Fruit fly (Drosophila melanogaster) whole organism, embryonic: ENCODE data around the gene Adgf-C.

Source experiments
- Aef1 ChIP-seq: fragments of 200-800 bp; sonication (Bioruptor generic); IDR thresholded peaks from 3 replicates; pipeline ENCODE4 v1.3.6; 2022; ENCODE audit warnings: missing biosample characterization, missing genetic modification characterization
- Asciz ChIP-seq: fragments of 200-800 bp; sonication (Bioruptor generic); optimal IDR thresholded peaks from 2 replicates; lab custom pipeline; 2017; ENCODE audit warnings: missing biosample characterization, mild to moderate bottlenecking, missing genetic modification characterization, missing genetic modification reagents
- B-H1 ChIP-seq: fragments of 200-800 bp; sonication (Bioruptor generic); IDR thresholded peaks from 3 replicates; pipeline ENCODE4 v1.3.6; 2022; ENCODE audit warnings: missing biosample characterization, missing genetic modification characterization
- CG10654 ChIP-seq: fragments of 200-800 bp; sonication (Bioruptor generic); optimal IDR thresholded peaks from 2 replicates; lab custom pipeline; 2016; ENCODE audit warnings: missing biosample characterization, missing genetic modification characterization
- CG11093 ChIP-seq: fragments of 200-800 bp; sonication (Bioruptor generic); IDR thresholded peaks from 3 replicates; pipeline ENCODE4 v1.3.6; 2022; ENCODE audit warnings: missing biosample characterization, missing genetic modification characterization
- CG12659 ChIP-seq: fragments of 200-800 bp; sonication (Bioruptor generic); optimal IDR thresholded peaks from 3 replicates; lab custom pipeline; 2017; ENCODE audit warnings: mild to moderate bottlenecking, missing biosample characterization, missing genetic modification reagents, missing genetic modification characterization
- CG14050 ChIP-seq: fragments of 200-800 bp; sonication (Bioruptor generic); IDR thresholded peaks from 3 replicates; pipeline ENCODE4 v1.3.6; 2022; ENCODE audit warnings: missing biosample characterization, missing genetic modification characterization
- CG14860 ChIP-seq: fragments of 200-800 bp; sonication (Bioruptor generic); IDR thresholded peaks from 3 replicates; pipeline ENCODE4 v1.3.6; 2022; ENCODE audit warnings: missing biosample characterization, missing genetic modification characterization; ENCODE audit not compliant: partially characterized antibody
- CG17359 ChIP-seq: fragments of 200-800 bp; sonication (Bioruptor generic); optimal IDR thresholded peaks from 3 replicates; lab custom pipeline; 2018; ENCODE audit warnings: missing biosample characterization, mild to moderate bottlenecking, missing genetic modification characterization, moderate library complexity
- CG30403 ChIP-seq: fragments of 200-800 bp; sonication (Bioruptor generic); optimal IDR thresholded peaks from 3 replicates; lab custom pipeline; 2016; ENCODE audit warnings: missing biosample characterization, missing genetic modification characterization
- CG31224 ChIP-seq: fragments of 200-800 bp; sonication (Bioruptor generic); IDR thresholded peaks from 2 replicates; pipeline ENCODE4 v1.3.6; 2022; ENCODE audit warnings: missing biosample characterization, missing genetic modification characterization
- CG31365 ChIP-seq: fragments of 200-800 bp; sonication (Bioruptor generic); optimal IDR thresholded peaks from 2 replicates; lab custom pipeline; 2018; ENCODE audit warnings: missing biosample characterization, mild to moderate bottlenecking, missing genetic modification characterization
- CG31441 ChIP-seq: fragments of 200-800 bp; sonication (Bioruptor generic); IDR thresholded peaks from 2 replicates; pipeline ENCODE4 v1.3.6; 2022; ENCODE audit warnings: missing biosample characterization, missing genetic modification characterization
- CG3163 ChIP-seq: fragments of 200-800 bp; sonication (Bioruptor generic); optimal IDR thresholded peaks from 3 replicates; lab custom pipeline; 2016; ENCODE audit warnings: missing biosample characterization, missing genetic modification characterization
- CG32532 ChIP-seq: fragments of 200-800 bp; sonication (Bioruptor generic); IDR thresholded peaks from 2 replicates; pipeline ENCODE4 v1.3.6; 2022; ENCODE audit warnings: missing biosample characterization, missing genetic modification characterization
- CG3847 ChIP-seq: fragments of 200-800 bp; sonication (Bioruptor generic); IDR thresholded peaks from 2 replicates; pipeline ENCODE4 v1.3.6; 2022; ENCODE audit warnings: missing biosample characterization, missing genetic modification characterization
- CG4730 ChIP-seq: fragments of 200-800 bp; sonication (Bioruptor generic); IDR thresholded peaks from 2 replicates; pipeline ENCODE4 v1.3.6; 2022; ENCODE audit warnings: missing biosample characterization, missing genetic modification characterization
- Dbx ChIP-seq: fragments of 200-800 bp; sonication (Bioruptor generic); IDR thresholded peaks from 3 replicates; pipeline ENCODE4 v1.3.6; 2022; ENCODE audit warnings: missing biosample characterization, missing genetic modification characterization
- Doc2 ChIP-seq: fragments of 200-800 bp; sonication (Bioruptor generic); IDR thresholded peaks from 2 replicates; pipeline ENCODE4 v1.3.6; 2022; ENCODE audit warnings: missing biosample characterization, missing genetic modification characterization
- Eip74EF ChIP-seq, 2 experiments: fragments of 200-800 bp in 1 of 2; fragments of >200 bp in 1 of 2; sonication (Bioruptor generic) in 1 of 2; optimal IDR thresholded peaks; 2 replicates each; lab custom pipeline; 2017 to 2019; ENCODE audit warnings: missing biosample characterization in 2 of 2, missing genetic modification characterization in 2 of 2, mild to moderate bottlenecking in 1 of 2, moderate library complexity in 1 of 2
- Fer3 ChIP-seq: fragments of 200-800 bp; sonication (Bioruptor generic); optimal IDR thresholded peaks from 2 replicates; lab custom pipeline; 2018; ENCODE audit warnings: missing biosample characterization, mild to moderate bottlenecking, missing genetic modification characterization, moderate library complexity
- HHEX ChIP-seq: fragments of 200-800 bp; sonication (Bioruptor generic); optimal IDR thresholded peaks from 3 replicates; lab custom pipeline; 2017; ENCODE audit warnings: missing biosample characterization, mild to moderate bottlenecking, missing genetic modification characterization, missing genetic modification reagents
- Hand ChIP-seq: fragments of 200-800 bp; sonication (Bioruptor generic); optimal IDR thresholded peaks from 2 replicates; lab custom pipeline; 2017; ENCODE audit warnings: mild to moderate bottlenecking, missing biosample characterization, missing genetic modification reagents, missing genetic modification characterization
- Max ChIP-seq: fragments of 200-800 bp; sonication (Bioruptor generic); optimal IDR thresholded peaks from 2 replicates; lab custom pipeline; 2016; ENCODE audit warnings: missing biosample characterization, mild to moderate bottlenecking, missing genetic modification characterization
- Meics ChIP-seq: fragments of 200-800 bp; sonication (Bioruptor generic); optimal IDR thresholded peaks from 2 replicates; lab custom pipeline; 2017; ENCODE audit warnings: missing biosample characterization, mild to moderate bottlenecking, missing genetic modification characterization
- Mrtf ChIP-seq: fragments of 200-800 bp; sonication (Bioruptor generic); IDR thresholded peaks from 3 replicates; pipeline ENCODE4 v1.3.6; 2022; ENCODE audit warnings: missing biosample characterization, missing genetic modification characterization
- Sox102F ChIP-seq: fragments of 200-800 bp; sonication (Bioruptor generic); optimal IDR thresholded peaks from 2 replicates; lab custom pipeline; 2018; ENCODE audit warnings: missing biosample characterization, mild to moderate bottlenecking, missing genetic modification characterization, moderate library complexity
- YL-1 ChIP-seq: fragments of 200-800 bp; sonication (Bioruptor generic); optimal IDR thresholded peaks from 3 replicates; lab custom pipeline; 2017; ENCODE audit warnings: missing biosample characterization, mild to moderate bottlenecking, missing genetic modification characterization
- bowl ChIP-seq: fragments of 200-800 bp; sonication (Bioruptor generic); IDR thresholded peaks from 2 replicates; pipeline ENCODE4 v1.3.6; 2022; ENCODE audit warnings: missing biosample characterization, missing genetic modification characterization
- ci ChIP-seq: fragments of 200-800 bp; sonication (Bioruptor generic); IDR thresholded peaks from 3 replicates; pipeline ENCODE4 v1.3.6; 2022; ENCODE audit warnings: missing biosample characterization, missing genetic modification characterization
- dan ChIP-seq: fragments of 200-800 bp; sonication (Bioruptor generic); IDR thresholded peaks from 2 replicates; pipeline ENCODE4 v1.3.6; 2022; ENCODE audit warnings: missing biosample characterization, missing genetic modification characterization
- dimm ChIP-seq: fragments of 200-800 bp; sonication (Bioruptor generic); IDR thresholded peaks from 2 replicates; pipeline ENCODE4 v1.3.6; 2022; ENCODE audit warnings: missing biosample characterization, missing genetic modification characterization
- disco-r ChIP-seq: fragments of 200-800 bp; sonication (Bioruptor generic); optimal IDR thresholded peaks from 2 replicates; lab custom pipeline; 2016; ENCODE audit warnings: missing biosample characterization, missing genetic modification characterization
- emc ChIP-seq: fragments of 200-800 bp; sonication (Bioruptor generic); optimal IDR thresholded peaks from 2 replicates; lab custom pipeline; 2016; ENCODE audit warnings: missing biosample characterization, missing genetic modification characterization
- gce ChIP-seq: fragments of 200-800 bp; sonication (Bioruptor generic); IDR thresholded peaks from 3 replicates; pipeline ENCODE4 v1.3.6; 2022; ENCODE audit warnings: missing biosample characterization, missing genetic modification characterization
- gcm2 ChIP-seq: fragments of 200-800 bp; sonication (Bioruptor generic); optimal IDR thresholded peaks from 2 replicates; lab custom pipeline; 2016; ENCODE audit warnings: missing biosample characterization, missing genetic modification characterization
- kay ChIP-seq: fragments of 200-800 bp; sonication (Bioruptor generic); optimal IDR thresholded peaks from 2 replicates; lab custom pipeline; 2016; ENCODE audit warnings: missing biosample characterization, missing genetic modification characterization
- lbe ChIP-seq: fragments of 200-800 bp; sonication (Bioruptor generic); optimal IDR thresholded peaks from 2 replicates; lab custom pipeline; 2016; ENCODE audit warnings: missing biosample characterization, mild to moderate bottlenecking, missing genetic modification characterization
- nerfin-1 ChIP-seq: fragments of 200-800 bp; sonication (Bioruptor generic); optimal IDR thresholded peaks from 3 replicates; lab custom pipeline; 2019; ENCODE audit warnings: missing biosample characterization, mild to moderate bottlenecking, missing genetic modification characterization, moderate library complexity
- nerfin-2 ChIP-seq: fragments of 200-800 bp; sonication (Bioruptor generic); IDR thresholded peaks from 2 replicates; pipeline ENCODE4 v1.3.6; 2022; ENCODE audit warnings: missing biosample characterization, missing genetic modification characterization; ENCODE audit not compliant: partially characterized antibody
- odd ChIP-seq: fragments of 200-800 bp; sonication (Bioruptor generic); optimal IDR thresholded peaks from 2 replicates; lab custom pipeline; 2017; ENCODE audit warnings: missing biosample characterization, mild to moderate bottlenecking, missing genetic modification characterization
- pb ChIP-seq: fragments of 200-800 bp; sonication (Bioruptor generic); optimal IDR thresholded peaks from 3 replicates; lab custom pipeline; 2016; ENCODE audit warnings: missing biosample characterization, missing genetic modification characterization
- pita ChIP-seq: fragments of 200-800 bp; sonication (Bioruptor generic); optimal IDR thresholded peaks from 2 replicates; lab custom pipeline; 2017; ENCODE audit warnings: missing biosample characterization, mild to moderate bottlenecking, missing genetic modification characterization
- prd ChIP-seq, 3 experiments: fragments of >200 bp in 2 of 3; fragments of 200-800 bp in 1 of 3; sonication (Bioruptor generic) in 1 of 3; optimal IDR thresholded peaks in 2 of 3; IDR thresholded peaks in 1 of 3; 2 replicates in 2 of 3; 3 replicates in 1 of 3; pipeline versions ENCODE4 v1.3.6 to Lab custom; 2017 to 2022; ENCODE audit warnings: missing biosample characterization in 1 of 3, missing genetic modification characterization in 1 of 3
- schlank ChIP-seq: fragments of 200-800 bp; sonication (Bioruptor generic); optimal IDR thresholded peaks from 2 replicates; lab custom pipeline; 2018; ENCODE audit warnings: missing biosample characterization, mild to moderate bottlenecking, missing genetic modification characterization
- shn ChIP-seq: fragments of 200-800 bp; sonication (Bioruptor generic); optimal IDR thresholded peaks from 3 replicates; lab custom pipeline; 2016; ENCODE audit warnings: missing biosample characterization, missing genetic modification characterization
- ssp ChIP-seq: fragments of 200-800 bp; sonication (Bioruptor generic); IDR thresholded peaks from 2 replicates; pipeline ENCODE4 v1.3.6; 2022; ENCODE audit warnings: missing biosample characterization, missing genetic modification characterization
- trem ChIP-seq: fragments of 200-800 bp; optimal IDR thresholded peaks from 3 replicates; lab custom pipeline; 2019; ENCODE audit warnings: missing biosample characterization, mild to moderate bottlenecking, missing genetic modification characterization, moderate library complexity
- usp ChIP-seq: fragments of >200 bp; optimal IDR thresholded peaks from 2 replicates; lab custom pipeline; 2017; ENCODE audit warnings: missing biosample characterization, missing genetic modification characterization
- vnd ChIP-seq: fragments of 200-800 bp; sonication (Bioruptor generic); IDR thresholded peaks from 3 replicates; pipeline ENCODE4 v1.3.6; 2022; ENCODE audit warnings: missing biosample characterization, missing genetic modification characterization; ENCODE audit not compliant: partially characterized antibody
- yki ChIP-seq: fragments of >200 bp; optimal IDR thresholded peaks from 3 replicates; lab custom pipeline; 2018
- zen2 ChIP-seq: fragments of 200-800 bp; sonication (Bioruptor generic); IDR thresholded peaks from 3 replicates; pipeline ENCODE4 v1.3.6; 2022; ENCODE audit warnings: missing biosample characterization, missing genetic modification characterization; ENCODE audit not compliant: partially characterized antibody

Gene Adgf-C

dm6 chr3R:13710645-13711044 is 4.1 kb downstream of the Adgf-C start (continued):
- peak; percentile 28 for TF ChIP-seq CG12659 (GFP tag; lab: Kevin White, UChicago)
- TF ChIP-seq kay (GFP tag; lab: Kevin White, UChicago), result no peak
- TF ChIP-seq B-H1, result no peak
- no peak for TF ChIP-seq pita (GFP tag; lab: Kevin White, UChicago)
- TF ChIP-seq shn (GFP tag; lab: Kevin White, UChicago), result no peak
- no peak for TF ChIP-seq zen2 (GFP tag; lab: Robert Waterston, UW)
- no peak for TF ChIP-seq CG3163 (GFP tag; lab: Kevin White, UChicago)
- TF ChIP-seq CG30403 (GFP tag; lab: Kevin White, UChicago), result peak; percentile 16
- TF ChIP-seq emc (GFP tag; lab: Kevin White, UChicago), result no peak
- no peak for TF ChIP-seq Asciz (GFP tag; lab: Kevin White, UChicago)
- no peak for TF ChIP-seq CG11093 (GFP tag; lab: Robert Waterston, UW)
- no peak for TF ChIP-seq CG31224 (GFP tag; lab: Robert Waterston, UW)
- TF ChIP-seq CG3847, result no peak
- no peak for TF ChIP-seq Sox102F
- no peak for TF ChIP-seq Mrtf (GFP tag; lab: Robert Waterston, UW)
- TF ChIP-seq schlank (tag; lab: Kevin White, UChicago), result no peak
- no peak for TF ChIP-seq Hand (GFP tag; lab: Kevin White, UChicago)
- no peak for TF ChIP-seq CG14860 (GFP tag; lab: Robert Waterston, UW)
- TF ChIP-seq yki (lab: Kevin White, UChicago), result no peak
- TF ChIP-seq CG31441 (GFP tag; lab: Robert Waterston, UW), result no peak
- TF ChIP-seq usp (GFP tag; lab: Kevin White, UChicago), result no peak
- TF ChIP-seq ssp (GFP tag; lab: Robert Waterston, UW), result no peak
- no peak for TF ChIP-seq lbe (GFP tag; lab: Kevin White, UChicago)
- TF ChIP-seq dimm (GFP tag; lab: Robert Waterston, UW), result no peak
- TF ChIP-seq CG17359 (tag; lab: Kevin White, UChicago), result no peak
- peak; percentile 12; the same call in 1 of the 2 replicates for TF ChIP-seq nerfin-2
- TF ChIP-seq pb, result no peak
- peak; percentile 1 for TF ChIP-seq CG31365 (tag; lab: Kevin White, UChicago)
- no peak for TF ChIP-seq trem
- TF ChIP-seq Eip74EF (GFP tag; optimal IDR thresholded peaks at IDR 0.05; lab: Kevin White, UChicago), result no peak
- TF ChIP-seq Max (GFP tag; lab: Kevin White, UChicago), result no peak
- TF ChIP-seq HHEX (GFP tag; lab: Kevin White, UChicago), result no peak
- TF ChIP-seq disco-r (GFP tag; lab: Kevin White, UChicago), result no peak
- TF ChIP-seq ci (GFP tag; lab: Robert Waterston, UW), result peak; percentile 34; the same call in 1 of the 3 replicates
- TF ChIP-seq YL-1 (GFP tag; lab: Kevin White, UChicago), result peak; percentile 29
- no peak for TF ChIP-seq gcm2
- 0 out of 2 replicates have a peak, but pooled peaks have one; percentile 15 for TF ChIP-seq CG32532 (GFP tag; lab: Robert Waterston, UW)
- no peak for TF ChIP-seq CG4730 (GFP tag; lab: Robert Waterston, UW)
- peak; percentile 23 for TF ChIP-seq Meics (GFP tag; lab: Kevin White, UChicago)
- TF ChIP-seq Dbx, result peak; percentile 34; the same call in 1 of the 3 replicates
- TF ChIP-seq vnd, result peak; percentile 40; the same call in 1 of the 3 replicates
- no peak for TF ChIP-seq CG10654 (GFP tag; lab: Kevin White, UChicago)
- no peak for TF ChIP-seq prd (optimal IDR thresholded peaks at IDR 0.05; lab: Kevin White, UChicago)
- TF ChIP-seq prd (GFP tag; IDR thresholded peaks at IDR 0.05; lab: Robert Waterston, UW), result no peak
- TF ChIP-seq bowl (GFP tag; lab: Robert Waterston, UW), result no peak
- TF ChIP-seq odd (GFP tag; lab: Kevin White, UChicago), result no peak
- TF ChIP-seq Aef1 (GFP tag; lab: Robert Waterston, UW), result no peak
- TF ChIP-seq gce (GFP tag; lab: Robert Waterston, UW), result no peak
- TF ChIP-seq dan (GFP tag; lab: Robert Waterston, UW), result no peak
- no peak for TF ChIP-seq Doc2 (GFP tag; lab: Robert Waterston, UW)
- no peak for TF ChIP-seq CG14050
- peak; percentile 19 for TF ChIP-seq nerfin-1 (tag; lab: Kevin White, UChicago)
- no peak for TF ChIP-seq Fer3
